Worm (Caenorhabditis elegans): ENCODE data around the gene ceeh-1.

The ceeh-1 gene

DNA sequence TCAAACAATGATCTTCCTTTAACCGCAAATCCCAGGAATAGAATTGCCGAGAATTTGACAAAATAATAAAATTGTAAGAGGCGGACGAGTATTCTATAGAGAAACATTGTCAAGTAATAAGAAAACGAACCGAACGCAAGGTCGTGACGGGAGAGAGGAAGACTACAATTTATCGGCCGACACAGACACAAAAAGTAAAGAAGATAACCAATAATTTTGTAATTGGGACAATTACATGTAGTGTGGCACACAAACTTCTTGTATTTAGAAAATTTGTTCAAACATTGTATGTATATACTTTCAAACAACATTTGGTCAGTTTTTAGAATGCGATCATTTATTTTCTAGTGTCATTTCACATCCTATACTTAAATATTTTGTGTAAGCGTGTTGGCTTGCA is at the start of gene ceeh-1:
ceeh-1 (minus strand) TSS at position 317 of the 400 bp plus-strand sequence.
- no peak for TF ChIP-seq dao-5 (tag; optimal IDR thresholded peaks at IDR 0.05)
- TF ChIP-seq him-1 (tag; optimal IDR thresholded peaks at IDR 0.05): no peak
- no peak for TF ChIP-seq W03F9.2 (tag; optimal IDR thresholded peaks at IDR 0.05)

DNA sequence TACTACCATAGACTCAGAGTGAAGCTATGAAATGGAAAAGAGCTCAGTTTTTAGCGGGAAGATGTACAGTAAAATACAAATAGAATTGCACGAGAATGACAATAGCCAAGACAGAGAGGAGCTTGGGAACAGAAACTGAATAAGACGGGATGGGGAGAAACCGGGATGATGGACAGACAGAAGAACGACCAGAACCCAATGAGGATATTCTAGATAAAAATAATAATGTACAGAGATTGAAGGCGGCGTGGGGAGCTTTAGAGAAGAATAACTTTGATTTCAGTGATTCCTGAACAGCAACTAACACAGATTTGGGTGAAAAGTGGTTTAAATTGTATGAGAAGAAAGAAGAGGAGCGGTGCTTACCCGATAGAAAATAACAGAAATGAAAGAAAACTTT is 49.4 kb upstream of the ceeh-1 start:
- no peak for TF ChIP-seq him-1 (tag; optimal IDR thresholded peaks at IDR 0.05)
- peak; percentile 44 for TF ChIP-seq dao-5 (tag; optimal IDR thresholded peaks at IDR 0.05)

DNA sequence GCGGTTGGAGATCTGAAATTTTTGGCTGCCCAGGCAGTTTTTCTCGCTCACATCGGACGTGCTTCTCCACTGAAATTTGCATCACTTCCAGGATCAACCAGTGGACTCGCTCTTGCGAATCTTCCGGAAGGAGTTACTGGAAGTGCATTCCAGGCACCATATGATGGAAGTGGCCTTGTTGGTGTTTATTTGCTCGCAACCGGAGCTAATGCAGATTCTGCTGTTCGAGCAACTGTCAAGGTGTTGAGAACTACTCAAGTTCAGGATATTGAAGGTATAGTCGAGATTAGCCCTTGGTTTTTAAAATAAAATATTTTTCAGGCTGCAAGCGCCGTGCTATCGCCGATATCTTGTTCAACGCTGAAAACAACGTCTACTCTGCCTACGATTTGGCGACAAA is 48.8 kb upstream of the ceeh-1 start:
- TF ChIP-seq him-1 (tag; optimal IDR thresholded peaks at IDR 0.05) (no peak), W03F9.2 (tag; optimal IDR thresholded peaks at IDR 0.05) (no peak), dao-5 (tag; optimal IDR thresholded peaks at IDR 0.05) (no peak)

DNA sequence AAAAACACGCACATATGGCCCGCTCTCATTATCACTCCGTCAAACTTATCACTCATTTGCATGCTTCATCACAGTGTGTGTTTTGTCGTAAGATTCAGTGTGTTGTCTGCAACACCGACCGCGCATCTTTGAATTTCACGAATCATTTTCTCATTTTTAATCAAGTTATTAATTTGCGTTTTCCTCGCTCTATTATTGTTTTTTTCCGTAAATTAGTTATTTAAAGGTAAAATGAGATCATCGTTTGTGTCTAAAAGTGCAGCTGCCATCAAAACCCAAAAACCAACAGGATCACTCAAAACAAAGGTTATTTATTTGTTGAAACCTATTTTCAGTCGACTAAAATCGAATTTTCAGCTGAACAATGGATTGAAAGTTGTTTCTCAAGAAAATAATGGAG is 47.6 kb upstream of the ceeh-1 start, which contains the start of the genes T24C4.5 and ucr-2.3:
T24C4.5 (minus strand) TSS at position 101 of the 400 bp plus-strand sequence.
ucr-2.3 (plus strand) TSS at position 227 of the 400 bp plus-strand sequence.
- TF ChIP-seq W03F9.2 (tag; optimal IDR thresholded peaks at IDR 0.05): no peak
- TF ChIP-seq dao-5 (tag; optimal IDR thresholded peaks at IDR 0.05): no peak
- TF ChIP-seq him-1 (tag; optimal IDR thresholded peaks at IDR 0.05): no peak

DNA sequence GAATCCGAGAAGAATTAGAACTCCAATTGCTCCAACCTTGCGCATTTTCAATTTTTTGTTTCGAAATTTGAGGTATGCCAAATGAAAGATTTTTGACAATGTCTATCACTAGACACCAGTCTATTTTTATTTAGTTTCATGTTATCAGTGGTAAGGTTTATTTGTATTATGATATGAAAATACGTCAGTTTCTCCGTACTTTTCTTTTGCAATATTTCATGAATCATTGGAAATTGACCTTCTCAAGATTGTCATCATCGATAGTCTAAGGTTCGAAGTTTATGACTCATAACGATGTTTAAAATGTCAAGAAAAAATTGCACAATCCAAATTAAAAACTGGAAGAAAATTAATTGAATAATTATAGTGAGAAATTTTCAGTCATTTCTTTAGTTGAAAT is 41.4 kb upstream of the ceeh-1 start, which contains the start of gene clc-19:
clc-19 (minus strand) TSS at position 135 of the 400 bp plus-strand sequence.
- TF ChIP-seq dao-5 (tag; optimal IDR thresholded peaks at IDR 0.05) (no peak), W03F9.2 (tag; optimal IDR thresholded peaks at IDR 0.05) (no peak), him-1 (tag; optimal IDR thresholded peaks at IDR 0.05) (no peak)

DNA sequence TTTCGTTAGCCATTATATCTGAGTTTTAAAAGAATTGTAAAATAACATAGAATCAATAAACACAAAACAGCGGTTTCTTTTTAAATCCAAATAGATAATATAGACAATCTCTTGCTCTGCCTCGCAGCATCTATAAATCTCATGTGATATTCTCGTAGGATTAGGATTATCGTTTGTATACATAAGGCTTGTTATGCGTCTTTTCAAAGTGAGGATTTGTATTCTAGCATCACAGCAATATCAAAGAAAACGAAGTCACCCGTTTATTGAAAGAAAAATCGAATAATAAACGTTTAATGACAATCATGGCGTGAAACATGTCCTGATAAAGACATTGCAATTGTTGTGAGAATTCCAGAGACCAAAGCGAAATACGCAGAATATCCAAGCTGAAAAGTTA is 40.3 kb upstream of the ceeh-1 start, which contains the start of the genes T24C4.3 and clc-20:
T24C4.3 (minus strand) TSS at position 101 of the 400 bp plus-strand sequence.
clc-20 (plus strand) TSS at position 211 of the 400 bp plus-strand sequence.
- TF ChIP-seq dao-5 (tag; optimal IDR thresholded peaks at IDR 0.05) (no peak), him-1 (tag; optimal IDR thresholded peaks at IDR 0.05) (no peak), W03F9.2 (tag; optimal IDR thresholded peaks at IDR 0.05) (no peak)

ce11 chrIII:870555-870954 is 38.5 kb upstream of the ceeh-1 start:
- no peak for TF ChIP-seq W03F9.2 (tag; optimal IDR thresholded peaks at IDR 0.05)
- no peak for TF ChIP-seq him-1 (tag; optimal IDR thresholded peaks at IDR 0.05)
- no peak for TF ChIP-seq dao-5 (tag; optimal IDR thresholded peaks at IDR 0.05)

ce11 chrIII:869869-870268 is 37.8 kb upstream of the ceeh-1 start, which contains the start of gene T24C4.2:
Gene T24C4.2 (minus strand): TSS chrIII:869969.
- TF ChIP-seq dao-5 (tag; optimal IDR thresholded peaks at IDR 0.05): no peak
- no peak for TF ChIP-seq W03F9.2 (tag; optimal IDR thresholded peaks at IDR 0.05)
- TF ChIP-seq him-1 (tag; optimal IDR thresholded peaks at IDR 0.05): no peak

DNA sequence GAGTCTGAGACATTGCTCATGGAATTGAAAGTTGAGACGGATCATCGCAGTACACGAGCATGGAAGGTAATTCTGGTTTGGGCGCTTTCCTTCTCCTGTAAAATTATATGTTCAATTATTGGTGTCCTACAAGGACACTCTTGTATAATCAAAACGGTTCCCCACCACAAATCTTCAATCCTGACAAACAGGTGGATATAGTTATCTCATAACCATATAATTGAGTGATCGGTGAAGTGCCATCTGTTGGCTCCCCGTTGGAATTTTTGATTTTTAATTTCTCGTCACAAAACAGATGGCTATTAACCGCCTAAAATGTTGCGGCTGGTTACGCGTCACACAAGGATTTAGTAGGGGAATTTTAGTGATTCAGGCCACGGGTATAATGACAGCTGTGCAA is 36.8 kb upstream of the ceeh-1 start:
- TF ChIP-seq him-1 (tag; optimal IDR thresholded peaks at IDR 0.05) (no peak), dao-5 (tag; optimal IDR thresholded peaks at IDR 0.05) (no peak), W03F9.2 (tag; optimal IDR thresholded peaks at IDR 0.05) (no peak)

- TF ChIP-seq W03F9.2 (tag; optimal IDR thresholded peaks at IDR 0.05): no peak
- no peak for TF ChIP-seq him-1 (tag; optimal IDR thresholded peaks at IDR 0.05)
- no peak for TF ChIP-seq dao-5 (tag; optimal IDR thresholded peaks at IDR 0.05)
Observed at ce11 chrIII:861819-862356, 29.8 kb upstream of the ceeh-1 start, which contains the start of gene arx-4. Gene arx-4 (plus strand): TSS chrIII:862306.

ce11 chrIII:859898-860297 is 27.8 kb upstream of the ceeh-1 start, which contains the start of gene exos-4.2:
Gene exos-4.2 (plus strand): TSS chrIII:860198.
- TF ChIP-seq W03F9.2 (tag; optimal IDR thresholded peaks at IDR 0.05) (no peak), him-1 (tag; optimal IDR thresholded peaks at IDR 0.05) (no peak), dao-5 (tag; optimal IDR thresholded peaks at IDR 0.05) (no peak)

DNA sequence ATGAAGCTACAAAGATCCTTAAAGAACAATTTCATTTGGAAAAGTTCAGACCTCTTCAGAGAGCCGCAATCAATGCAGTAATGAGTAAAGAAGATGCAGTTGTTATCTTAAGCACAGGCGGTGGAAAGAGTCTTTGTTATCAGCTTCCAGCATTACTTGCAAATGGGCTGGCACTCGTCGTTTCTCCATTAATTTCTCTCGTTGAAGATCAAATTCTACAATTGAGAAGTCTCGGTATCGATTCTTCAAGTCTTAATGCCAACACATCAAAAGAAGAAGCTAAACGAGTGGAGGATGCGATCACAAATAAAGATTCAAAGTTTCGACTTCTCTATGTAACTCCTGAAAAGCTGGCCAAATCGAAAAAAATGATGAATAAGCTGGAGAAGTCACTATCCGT is 24.8 kb upstream of the ceeh-1 start:
- TF ChIP-seq W03F9.2 (tag; optimal IDR thresholded peaks at IDR 0.05) (no peak), dao-5 (tag; optimal IDR thresholded peaks at IDR 0.05) (no peak), him-1 (tag; optimal IDR thresholded peaks at IDR 0.05) (no peak)

ce11 chrIII:856260-856659 is 24.2 kb upstream of the ceeh-1 start, which contains the start of gene K02F3.12:
Gene K02F3.12 (plus strand): TSS chrIII:856560.
- no peak for TF ChIP-seq dao-5 (tag; optimal IDR thresholded peaks at IDR 0.05)
- TF ChIP-seq W03F9.2 (tag; optimal IDR thresholded peaks at IDR 0.05): no peak
- TF ChIP-seq him-1 (tag; optimal IDR thresholded peaks at IDR 0.05): no peak

DNA sequence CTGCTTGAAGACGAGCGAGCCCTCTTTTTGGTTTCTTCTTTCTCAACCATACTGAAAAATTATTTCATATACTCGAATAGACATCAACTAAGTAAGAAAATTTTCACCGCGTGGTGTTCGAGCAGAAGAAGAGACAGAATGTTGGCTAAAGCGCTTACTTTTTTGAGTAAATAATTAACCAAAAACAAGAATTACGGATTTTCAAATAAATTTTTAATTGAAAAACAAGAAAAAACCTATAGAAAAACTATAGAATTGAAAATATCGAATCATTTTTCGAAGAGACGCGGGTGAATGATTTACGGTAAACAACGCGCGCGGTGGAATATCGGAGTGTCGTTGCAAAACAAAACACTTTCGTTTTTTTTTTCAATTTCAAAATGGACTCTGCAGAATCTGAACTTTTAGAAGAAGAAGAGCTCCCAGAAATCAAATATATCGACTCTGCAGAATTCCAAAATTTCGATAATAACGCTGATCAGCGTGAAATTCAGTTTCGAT is 21.8 kb upstream of the ceeh-1 start, which contains the start of the genes rnp-5 and tag-51:
rnp-5 (minus strand) TSS at position 51 of the 501 bp plus-strand sequence.
tag-51 (plus strand) TSS at position 363 of the 501 bp plus-strand sequence.
- TF ChIP-seq dao-5 (tag; optimal IDR thresholded peaks at IDR 0.05): no peak
- TF ChIP-seq W03F9.2 (tag; optimal IDR thresholded peaks at IDR 0.05): no peak
- no peak for TF ChIP-seq him-1 (tag; optimal IDR thresholded peaks at IDR 0.05)

Measured in whole organism, L4/young adult.